Fruit fly (Drosophila melanogaster) whole organism: Measurements from ENCODE around the gene CG16700.
A peak's percentile ranks its signal among the peaks of the same experiment; 100 is the strongest.

Experiments
- CG8478 ChIP-seq: fragments of >200 bp; optimal IDR thresholded peaks from 2 replicates; lab custom pipeline; 2018; ENCODE audit warnings: inconsistent platforms
- Dll ChIP-seq: fragments of >200 bp; optimal IDR thresholded peaks from 2 replicates; lab custom pipeline; 2017
- EcR ChIP-seq, 2 experiments: fragments of >200 bp; optimal IDR thresholded peaks; 2 replicates each; lab custom pipeline; 2017; ENCODE audit warnings: missing biosample characterization in 2 of 2, missing genetic modification characterization in 2 of 2, missing genetic modification reagents in 2 of 2
- pan ChIP-seq: fragments of >200 bp; optimal IDR thresholded peaks from 2 replicates; lab custom pipeline; 2017
- psq ChIP-seq: fragments of >200 bp; optimal IDR thresholded peaks from 2 replicates; lab custom pipeline; 2017
- usp ChIP-seq: fragments of >200 bp; optimal IDR thresholded peaks from 2 replicates; lab custom pipeline; 2017; ENCODE audit warnings: missing biosample characterization, missing genetic modification characterization, mixed read lengths

CG16700 gene

dm6 chrX:17091062-17091904 lies at the start of gene CG16700, which contains the start of gene CG4991:
TSS of gene CG16700 (plus strand) at chrX:17091854.
TSS of gene CG4991 (plus strand) at chrX:17091854.
- TF ChIP-seq psq (lab: Kevin White, UChicago) (no peak), Dll (lab: Kevin White, UChicago) (no peak), usp (GFP tag; lab: Kevin White, UChicago) (no peak)

- TF ChIP-seq psq (lab: Kevin White, UChicago) (no peak), Dll (lab: Kevin White, UChicago) (no peak), usp (GFP tag; lab: Kevin White, UChicago) (no peak), EcR (GFP tag; optimal IDR thresholded peaks at IDR 0.05; lab: Kevin White, UChicago) (no peak), pan (lab: Kevin White, UChicago) (no peak), CG8478 (lab: Kevin White, UChicago) (no peak)
These were observed 43.7 kb upstream of the CG16700 start for dm6 chrX:17047730-17048577.

dm6 chrX:17066632-17067031 lies 25.0 kb upstream of the CG16700 start, which contains the start of gene CG45002:
TSS of gene CG45002 (minus strand) at chrX:17066732.
- TF ChIP-seq usp (GFP tag; lab: Kevin White, UChicago) (no peak), EcR (GFP tag; optimal IDR thresholded peaks at IDR 0.05; lab: Kevin White, UChicago) (no peak), CG8478 (lab: Kevin White, UChicago) (no peak), psq (lab: Kevin White, UChicago) (no peak), Dll (lab: Kevin White, UChicago) (no peak), pan (lab: Kevin White, UChicago) (no peak)

dm6 chrX:17068423-17068822 lies 23.2 kb upstream of the CG16700 start, which contains the start of gene CG43077:
TSS of gene CG43077 (minus strand) at chrX:17068523.
- TF ChIP-seq pan (lab: Kevin White, UChicago) (no peak), CG8478 (lab: Kevin White, UChicago) (no peak), EcR (GFP tag; optimal IDR thresholded peaks at IDR 0.05; lab: Kevin White, UChicago) (no peak), Dll (lab: Kevin White, UChicago) (no peak), usp (GFP tag; lab: Kevin White, UChicago) (no peak), psq (lab: Kevin White, UChicago) (no peak)

dm6 chrX:17076449-17077289 lies 15.0 kb upstream of the CG16700 start:
- TF ChIP-seq Dll (lab: Kevin White, UChicago) = no peak
- TF ChIP-seq EcR (GFP tag; optimal IDR thresholded peaks at IDR 0.05; lab: Kevin White, UChicago) = no peak
- no peak for TF ChIP-seq CG8478 (lab: Kevin White, UChicago)
- no peak for TF ChIP-seq psq (lab: Kevin White, UChicago)
- no peak for TF ChIP-seq usp (GFP tag; lab: Kevin White, UChicago)
- no peak for TF ChIP-seq pan (lab: Kevin White, UChicago)

- TF ChIP-seq CG8478 (lab: Kevin White, UChicago) (peak; percentile 67), psq (lab: Kevin White, UChicago) (no peak)
These were observed 14.1 kb upstream of the CG16700 start, which contains the start of gene wcy for dm6 chrX:17077290-17078138. TSS of gene wcy (minus strand) at chrX:17077897.

dm6 chrX:17078139-17078977 lies 13.3 kb upstream of the CG16700 start, which contains the start of gene CG4949:
TSS of gene CG4949 (plus strand) at chrX:17078836.
- TF ChIP-seq psq (lab: Kevin White, UChicago) = no peak
- no peak for TF ChIP-seq usp (GFP tag; lab: Kevin White, UChicago)
- TF ChIP-seq EcR (GFP tag; optimal IDR thresholded peaks at IDR 0.05; lab: Kevin White, UChicago) = no peak
- no peak for TF ChIP-seq pan (lab: Kevin White, UChicago)
- TF ChIP-seq Dll (lab: Kevin White, UChicago) = no peak
- no peak for TF ChIP-seq CG8478 (lab: Kevin White, UChicago)

- TF ChIP-seq pan (lab: Kevin White, UChicago) (no peak), Dll (lab: Kevin White, UChicago) (no peak), psq (lab: Kevin White, UChicago) (no peak), EcR (GFP tag; optimal IDR thresholded peaks at IDR 0.05; lab: Kevin White, UChicago) (no peak), usp (GFP tag; lab: Kevin White, UChicago) (no peak), CG8478 (lab: Kevin White, UChicago) (no peak)
These were observed 10.5 kb upstream of the CG16700 start, which contains the start of gene CG4955 for dm6 chrX:17081147-17081546. TSS of gene CG4955 (plus strand) at chrX:17081447.

- TF ChIP-seq usp (GFP tag; lab: Kevin White, UChicago) = no peak
- TF ChIP-seq Dll (lab: Kevin White, UChicago) = no peak
- TF ChIP-seq EcR (GFP tag; optimal IDR thresholded peaks at IDR 0.05; lab: Kevin White, UChicago) = no peak
- no peak for TF ChIP-seq CG8478 (lab: Kevin White, UChicago)
- TF ChIP-seq pan (lab: Kevin White, UChicago) = no peak
- TF ChIP-seq psq (lab: Kevin White, UChicago) = no peak
These were observed 4.1 kb upstream of the CG16700 start, which contains the start of gene CG8945 for dm6 chrX:17087575-17087974. TSS of gene CG8945 (minus strand) at chrX:17087675.
